Worm (Caenorhabditis elegans) whole organism, L1 larva: ENCODE results near the gene M163.9.

ENCODE experiments used
- C04F5.9 ChIP-seq: sonication (generic microtip); optimal IDR thresholded peaks from 2 replicates; lab custom pipeline; 2016; ENCODE audit warnings: missing genetic modification characterization, missing compliant biosample characterization
- C16A3.4 ChIP-seq: fragments of 150-350 bp; optimal IDR thresholded peaks from 2 replicates; lab custom pipeline; 2014; ENCODE audit warnings: missing biosample characterization, missing genetic modification characterization
- C34B4.2 ChIP-seq: sonication (generic microtip); optimal IDR thresholded peaks from 2 replicates; lab custom pipeline; 2017; ENCODE audit warnings: mild to moderate bottlenecking, missing genetic modification characterization, missing compliant biosample characterization
- F16B12.6 ChIP-seq: fragments of 150-350 bp; optimal IDR thresholded peaks from 2 replicates; lab custom pipeline; 2014; ENCODE audit warnings: missing biosample characterization, missing genetic modification characterization
- Y116A8C.19 ChIP-seq: sonication (generic microtip); optimal IDR thresholded peaks from 2 replicates; lab custom pipeline; 2016; ENCODE audit warnings: missing compliant biosample characterization, missing genetic modification characterization, borderline replicate concordance
- alr-1 ChIP-seq: fragments of 200-800 bp; sonication (Bioruptor generic); optimal IDR thresholded peaks from 2 replicates; lab custom pipeline; 2018; ENCODE audit warnings: borderline replicate concordance, mild to moderate bottlenecking, missing genetic modification characterization, missing compliant biosample characterization
- ama-1 ChIP-seq: fragments of 150-350 bp; optimal IDR thresholded peaks from 2 replicates; lab custom pipeline; 2014
- ceh-63 ChIP-seq: fragments of 200-800 bp; sonication (Bioruptor generic); optimal IDR thresholded peaks from 2 replicates; lab custom pipeline; 2018; ENCODE audit warnings: mild to moderate bottlenecking, missing genetic modification characterization, missing compliant biosample characterization
- ceh-8 ChIP-seq: fragments of 200-800 bp; sonication (Bioruptor generic); optimal IDR thresholded peaks from 2 replicates; lab custom pipeline; 2018; ENCODE audit warnings: mild to moderate bottlenecking, missing genetic modification characterization, moderate library complexity, missing compliant biosample characterization
- ceh-88 ChIP-seq: fragments of 200-800 bp; sonication (Bioruptor generic); IDR thresholded peaks from 2 replicates; pipeline ENCODE4 v1.3.6; 2022; ENCODE audit warnings: missing genetic modification characterization, missing compliant biosample characterization
- ceh-90 ChIP-seq: sonication (generic microtip); optimal IDR thresholded peaks from 2 replicates; lab custom pipeline; 2016; ENCODE audit warnings: missing genetic modification characterization, missing compliant biosample characterization
- dsc-1 ChIP-seq: sonication (generic microtip); optimal IDR thresholded peaks from 2 replicates; lab custom pipeline; 2016; ENCODE audit warnings: mild to moderate bottlenecking, missing genetic modification characterization, missing compliant biosample characterization
- efl-1 ChIP-seq, 4 experiments: fragments of 150-350 bp; optimal IDR thresholded peaks in 3 of 4; peaks in 1 of 4; 1 replicate in 1 of 4; 2 replicates in 3 of 4; lab custom pipeline; 2014; ENCODE audit warnings: missing biosample characterization in 2 of 4, missing genetic modification characterization in 2 of 4, missing genetic modification reagents in 2 of 4
- efl-3 ChIP-seq: fragments of 200-800 bp; sonication (Bioruptor generic); optimal IDR thresholded peaks from 2 replicates; lab custom pipeline; 2018; ENCODE audit warnings: mild to moderate bottlenecking, missing genetic modification characterization, missing compliant biosample characterization
- egl-13 ChIP-seq: sonication (generic microtip); optimal IDR thresholded peaks from 2 replicates; lab custom pipeline; 2016; ENCODE audit warnings: missing genotype, missing genetic modification reagents, missing genetic modification characterization, missing compliant biosample characterization
- egl-27 ChIP-seq, 2 experiments: fragments of 150-350 bp in 1 of 2; sonication (generic microtip); optimal IDR thresholded peaks; 3 replicates each; lab custom pipeline; 2017 to 2018; ENCODE audit warnings: missing biosample characterization in 2 of 2, missing genetic modification characterization in 2 of 2, missing genetic modification reagents in 2 of 2
- ets-5 ChIP-seq: fragments of 200-800 bp; sonication (Bioruptor generic); IDR thresholded peaks from 2 replicates; pipeline ENCODE4 v1.3.6; 2022; ENCODE audit warnings: missing genetic modification characterization, missing compliant biosample characterization
- fos-1 ChIP-seq: fragments of 150-350 bp; optimal IDR thresholded peaks from 2 replicates; lab custom pipeline; 2014; ENCODE audit warnings: missing biosample characterization, missing genetic modification characterization
- hlh-17 ChIP-seq: fragments of 200-800 bp; sonication (Bioruptor generic); optimal IDR thresholded peaks from 2 replicates; lab custom pipeline; 2018; ENCODE audit warnings: missing genetic modification characterization, mild to moderate bottlenecking, missing compliant biosample characterization, moderate library complexity, borderline replicate concordance
- irx-1 ChIP-seq: sonication (generic microtip); optimal IDR thresholded peaks from 2 replicates; lab custom pipeline; 2016; ENCODE audit warnings: missing genetic modification characterization, missing compliant biosample characterization
- isw-1 ChIP-seq: fragments of 200-800 bp; sonication (Bioruptor generic); IDR thresholded peaks from 2 replicates; pipeline ENCODE4 v1.3.6; 2022; ENCODE audit warnings: missing genetic modification characterization, missing compliant biosample characterization
- jun-1 ChIP-seq: fragments of 150-350 bp; optimal IDR thresholded peaks from 2 replicates; lab custom pipeline; 2014; ENCODE audit warnings: missing biosample characterization, missing genetic modification reagents, missing genetic modification characterization
- lin-13 ChIP-seq: fragments of 150-350 bp; optimal IDR thresholded peaks from 2 replicates; lab custom pipeline; 2014; ENCODE audit warnings: missing biosample characterization, missing genetic modification reagents, missing genetic modification characterization
- lin-39 ChIP-seq: fragments of 150-350 bp; optimal IDR thresholded peaks from 2 replicates; lab custom pipeline; 2014; ENCODE audit warnings: missing biosample characterization, missing genetic modification reagents, missing genetic modification characterization
- lir-3 ChIP-seq: sonication (generic microtip); optimal IDR thresholded peaks from 2 replicates; lab custom pipeline; 2016; ENCODE audit warnings: mild to moderate bottlenecking, missing genetic modification characterization, moderate library complexity, missing compliant biosample characterization; ENCODE audit not compliant: poor library complexity
- lsy-2 ChIP-seq, 2 experiments: fragments of 150-350 bp; optimal IDR thresholded peaks; 2 replicates each; lab custom pipeline; 2014; ENCODE audit warnings: missing biosample characterization in 2 of 2, missing genetic modification characterization in 2 of 2
- mab-9 ChIP-seq: fragments of 200-800 bp; sonication (Bioruptor generic); IDR thresholded peaks from 2 replicates; pipeline ENCODE4 v1.3.6; 2022; ENCODE audit warnings: missing genetic modification reagents, missing genetic modification characterization, missing compliant biosample characterization
- mdl-1 ChIP-seq, 2 experiments: fragments of 150-350 bp; optimal IDR thresholded peaks; 2 replicates each; lab custom pipeline; 2014 to 2017; ENCODE audit warnings: missing biosample characterization in 2 of 2, missing genetic modification characterization in 2 of 2, inconsistent platforms in 1 of 2
- mef-2 ChIP-seq: fragments of 150-350 bp; optimal IDR thresholded peaks from 2 replicates; lab custom pipeline; 2014; ENCODE audit warnings: missing biosample characterization, missing genetic modification characterization
- mep-1 ChIP-seq: fragments of 150-350 bp; optimal IDR thresholded peaks from 2 replicates; lab custom pipeline; 2014; ENCODE audit warnings: missing biosample characterization, missing genetic modification characterization
- nhr-12 ChIP-seq: sonication (generic microtip); optimal IDR thresholded peaks from 2 replicates; lab custom pipeline; 2017; ENCODE audit warnings: missing biosample characterization, missing genetic modification characterization
- nhr-71 ChIP-seq: sonication (generic microtip); optimal IDR thresholded peaks from 2 replicates; lab custom pipeline; 2016; ENCODE audit warnings: mild to moderate bottlenecking, missing genetic modification characterization, moderate library complexity, missing compliant biosample characterization
- nhr-77 ChIP-seq: fragments of 150-350 bp; optimal IDR thresholded peaks from 2 replicates; lab custom pipeline; 2014; ENCODE audit warnings: missing biosample characterization, missing genetic modification characterization
- nhr-84 ChIP-seq: sonication (generic microtip); optimal IDR thresholded peaks from 2 replicates; lab custom pipeline; 2017; ENCODE audit warnings: missing biosample characterization, missing genetic modification characterization
- pag-3 ChIP-seq: sonication (generic microtip); optimal IDR thresholded peaks from 2 replicates; lab custom pipeline; 2017; ENCODE audit warnings: missing genetic modification characterization, mild to moderate bottlenecking, missing compliant biosample characterization, antibody characterized with exemption, borderline replicate concordance; ENCODE audit not compliant: insufficient read depth
- pax-3 ChIP-seq: fragments of 200-800 bp; sonication (Bioruptor generic); optimal IDR thresholded peaks from 2 replicates; lab custom pipeline; 2018; ENCODE audit warnings: mild to moderate bottlenecking, missing genetic modification characterization, moderate library complexity, missing compliant biosample characterization
- pqm-1 ChIP-seq: sonication (generic microtip); optimal IDR thresholded peaks from 3 replicates; lab custom pipeline; 2017; ENCODE audit warnings: missing biosample characterization, missing genetic modification characterization
- rnt-1 ChIP-seq: sonication (generic microtip); optimal IDR thresholded peaks from 2 replicates; lab custom pipeline; 2016; ENCODE audit warnings: mild to moderate bottlenecking, missing genetic modification characterization, moderate library complexity, missing compliant biosample characterization
- skn-1 ChIP-seq: fragments of 150-350 bp; optimal IDR thresholded peaks from 2 replicates; lab custom pipeline; 2014; ENCODE audit warnings: missing biosample characterization, missing genetic modification characterization
- snpc-4 ChIP-seq: fragments of 150-350 bp; optimal IDR thresholded peaks from 2 replicates; lab custom pipeline; 2014; ENCODE audit warnings: missing biosample characterization, missing genetic modification characterization
- snu-23 ChIP-seq: sonication (generic microtip); optimal IDR thresholded peaks from 2 replicates; lab custom pipeline; 2016; ENCODE audit warnings: missing genetic modification characterization, missing compliant biosample characterization
- sox-4 ChIP-seq: sonication (generic microtip); optimal IDR thresholded peaks from 2 replicates; lab custom pipeline; 2016; ENCODE audit warnings: missing genetic modification characterization, missing compliant biosample characterization
- swsn-7 ChIP-seq: sonication (generic microtip); optimal IDR thresholded peaks from 2 replicates; lab custom pipeline; 2016; ENCODE audit warnings: missing genetic modification characterization, missing compliant biosample characterization
- tlp-1 ChIP-seq: fragments of 150-350 bp; optimal IDR thresholded peaks from 2 replicates; lab custom pipeline; 2014; ENCODE audit warnings: missing biosample characterization, missing genetic modification characterization
- unc-130 ChIP-seq: fragments of 150-350 bp; optimal IDR thresholded peaks from 2 replicates; lab custom pipeline; 2017; ENCODE audit warnings: missing biosample characterization, missing genetic modification characterization, inconsistent platforms
- unc-62 ChIP-seq: fragments of 150-350 bp; optimal IDR thresholded peaks from 2 replicates; lab custom pipeline; 2014; ENCODE audit warnings: missing biosample characterization, missing genetic modification reagents, missing genetic modification characterization
- unc-86 ChIP-seq: sonication (generic microtip); optimal IDR thresholded peaks from 2 replicates; lab custom pipeline; 2016; ENCODE audit warnings: missing genetic modification characterization, missing compliant biosample characterization
- unc-98 ChIP-seq: fragments of 200-800 bp; sonication (Bioruptor generic); IDR thresholded peaks from 2 replicates; pipeline ENCODE4 v1.3.6; 2022; ENCODE audit warnings: missing genetic modification characterization, missing compliant biosample characterization
- vab-15 ChIP-seq: sonication (generic microtip); optimal IDR thresholded peaks from 2 replicates; lab custom pipeline; 2017; ENCODE audit warnings: missing genotype, mild to moderate bottlenecking, missing genetic modification characterization, missing compliant biosample characterization
- ztf-11 ChIP-seq, 2 experiments: sonication (generic microtip); optimal IDR thresholded peaks; 2 replicates each; lab custom pipeline; 2016 to 2017; ENCODE audit warnings: missing genetic modification characterization in 2 of 2, missing biosample characterization in 1 of 2, missing compliant biosample characterization in 1 of 2
- ztf-4 ChIP-seq: fragments of 150-350 bp; optimal IDR thresholded peaks from 2 replicates; lab custom pipeline; 2014; ENCODE audit warnings: missing biosample characterization, missing genetic modification characterization

M163.9 gene

DNA sequence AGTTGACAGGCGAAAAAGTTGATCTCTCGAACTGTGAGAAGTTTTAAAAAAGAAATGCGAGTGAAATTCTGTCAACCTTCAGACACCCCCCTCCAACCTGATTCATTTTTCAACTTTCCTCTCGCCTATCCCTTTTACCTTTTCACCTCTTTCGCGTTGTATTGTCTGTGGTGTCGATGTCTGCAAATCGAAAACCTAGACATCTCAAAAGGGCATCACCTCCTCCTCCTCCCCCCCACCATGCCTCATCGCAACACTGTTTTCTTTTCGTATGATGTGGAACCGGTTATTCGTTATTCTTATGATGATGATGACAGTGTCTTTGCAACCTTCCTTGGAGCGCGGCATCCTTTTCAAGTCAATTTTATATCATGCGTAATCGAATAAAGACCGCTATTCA lies 38.6 kb downstream of the M163.9 start (continued):
- TF ChIP-seq alr-1 (tag; lab: Kevin White, UChicago): no peak
- no peak for TF ChIP-seq dsc-1 (tag; lab: Kevin White, UChicago)
- TF ChIP-seq lsy-2 (tag; optimal IDR thresholded peaks at IDR 0.05; lab: Kevin White, UChicago): peak in 1 of 2 experiments; percentile 24
- TF ChIP-seq tlp-1: no peak
- TF ChIP-seq nhr-71 (tag; lab: Kevin White, UChicago): peak; percentile 74
- TF ChIP-seq C04F5.9: no peak
- TF ChIP-seq pax-3 (tag; lab: Kevin White, UChicago): no peak

DNA sequence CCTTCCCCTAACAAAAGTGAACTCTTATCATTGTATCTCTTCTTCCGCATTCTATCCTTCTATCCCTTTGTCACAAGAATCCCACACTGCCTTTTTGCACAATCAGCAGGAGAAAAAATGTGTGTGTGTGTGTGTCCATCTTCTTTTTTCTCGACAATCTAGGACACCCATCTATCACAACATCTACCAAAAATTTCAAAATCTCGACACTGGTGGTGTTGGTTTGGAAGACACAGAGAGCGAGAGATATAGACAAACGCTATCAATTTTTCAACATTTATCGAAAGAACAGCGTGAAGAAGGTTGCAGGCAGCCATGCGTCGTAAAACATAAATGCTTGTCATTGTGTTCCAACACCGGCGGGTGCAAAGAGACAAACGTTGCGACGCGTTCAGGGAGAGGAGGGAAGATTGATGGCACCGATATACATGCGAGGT lies 39.5 kb downstream of the M163.9 start:
- TF ChIP-seq hlh-17: no peak
- no peak for TF ChIP-seq ceh-88 (GFP tag; lab: Robert Waterston, UW)
- peak; percentile 84 for TF ChIP-seq rnt-1
- peak; percentile 15 for TF ChIP-seq lin-13 (GFP tag; lab: Kevin White, UChicago)
- no peak for TF ChIP-seq unc-62 (GFP tag; lab: Kevin White, UChicago)
- TF ChIP-seq C16A3.4: peak; percentile 19
- no peak for TF ChIP-seq pax-3 (tag; lab: Kevin White, UChicago)
- TF ChIP-seq efl-1 (optimal IDR thresholded peaks at IDR 0.05; lab: Kevin White, UChicago): peak in 1 of 2 experiments; percentile 5
- peak in 1 of 2 experiments; percentile 36 for TF ChIP-seq efl-1 (GFP tag; optimal IDR thresholded peaks at IDR 0.05 in 1 of 2; lab: Kevin White, UChicago)
- peak; percentile 48 for TF ChIP-seq irx-1 (tag; lab: Kevin White, UChicago)
- TF ChIP-seq unc-98 (GFP tag; lab: Robert Waterston, UW): no peak
- TF ChIP-seq pag-3 (tag; lab: Kevin White, UChicago): peak; percentile 58
- TF ChIP-seq Y116A8C.19 (tag; lab: Kevin White, UChicago): no peak
- TF ChIP-seq ceh-63: no peak
- peak in 1 of 2 experiments; percentile 70 for TF ChIP-seq egl-27 (tag; optimal IDR thresholded peaks at IDR 0.05; lab: Kevin White, UChicago)
- TF ChIP-seq nhr-77 (tag; lab: Kevin White, UChicago): peak; percentile 13
- TF ChIP-seq ztf-4 (tag; lab: Kevin White, UChicago): no peak
- TF ChIP-seq pqm-1 (tag; lab: Kevin White, UChicago): no peak
- no peak for TF ChIP-seq ceh-8 (GFP tag; lab: Kevin White, UChicago)
- no peak for TF ChIP-seq F16B12.6 (tag; lab: Kevin White, UChicago)
- no peak for TF ChIP-seq mab-9 (GFP tag; lab: Robert Waterston, UW)
- no peak for TF ChIP-seq unc-86 (tag; lab: Kevin White, UChicago)
- no peak for TF ChIP-seq jun-1 (tag; lab: Kevin White, UChicago)
- TF ChIP-seq ceh-90 (tag; lab: Kevin White, UChicago): no peak
- TF ChIP-seq ama-1 (lab: Kevin White, UChicago): no peak
- TF ChIP-seq ets-5 (GFP tag; lab: Robert Waterston, UW): no peak
- TF ChIP-seq mef-2: no peak
- no peak for TF ChIP-seq mdl-1 (tag; optimal IDR thresholded peaks at IDR 0.05; lab: Kevin White, UChicago)
- TF ChIP-seq vab-15 (tag; lab: Kevin White, UChicago): no peak
- TF ChIP-seq unc-130: peak; percentile 33
- peak; percentile 1 for TF ChIP-seq lir-3 (tag; lab: Kevin White, UChicago)
- TF ChIP-seq snpc-4: no peak
- no peak for TF ChIP-seq nhr-12 (tag; lab: Kevin White, UChicago)
- no peak for TF ChIP-seq tlp-1
- TF ChIP-seq swsn-7: peak; percentile 12
- TF ChIP-seq snu-23 (GFP tag; lab: Kevin White, UChicago): peak; percentile 65
- no peak for TF ChIP-seq nhr-84 (tag; lab: Kevin White, UChicago)
- TF ChIP-seq alr-1 (tag; lab: Kevin White, UChicago): no peak
- TF ChIP-seq isw-1 (GFP tag; lab: Robert Waterston, UW): no peak
- TF ChIP-seq mep-1 (tag; lab: Kevin White, UChicago): peak; percentile 85
- no peak for TF ChIP-seq skn-1 (tag; lab: Kevin White, UChicago)
- no peak for TF ChIP-seq fos-1 (tag; lab: Kevin White, UChicago)
- peak; percentile 77 for TF ChIP-seq lin-39
- no peak for TF ChIP-seq egl-13 (tag; lab: Kevin White, UChicago)
- no peak for TF ChIP-seq C34B4.2 (tag; lab: Kevin White, UChicago)
- no peak for TF ChIP-seq ztf-11 (tag; optimal IDR thresholded peaks at IDR 0.05; lab: Kevin White, UChicago)
- no peak for TF ChIP-seq efl-3 (GFP tag; lab: Kevin White, UChicago)
- no peak for TF ChIP-seq sox-4 (tag; lab: Kevin White, UChicago)
